Fruit fly (Drosophila melanogaster) S2 (cell line): ENCODE measurements around the gene Tmx3.

Source experiments
- CG8478 ChIP-seq: fragments of >200 bp; optimal IDR thresholded peaks from 2 replicates; lab custom pipeline; 2018
- CTCF ChIP-seq, 2 experiments: fragments of >200 bp; optimal IDR thresholded peaks; 2 replicates each; lab custom pipeline; 2018

- TF ChIP-seq CTCF (optimal IDR thresholded peaks at IDR 0.05; lab: Kevin White, UChicago) (no peak), CG8478 (lab: Kevin White, UChicago) (no peak)
These were observed 34.8 kb upstream of the Tmx3 start for dm6 chr3L:16193851-16194709.
